Worm (Caenorhabditis elegans) whole organism, early embryonic: ENCODE data around the gene gpa-4.

Experiments
- ama-1 ChIP-seq: fragments of 150-350 bp; optimal IDR thresholded peaks from 2 replicates; lab custom pipeline; 2014
- ceh-13 ChIP-seq: fragments of 200-800 bp; sonication (Bioruptor generic); optimal IDR thresholded peaks from 2 replicates; lab custom pipeline; 2018; ENCODE audit warnings: mild to moderate bottlenecking, missing genetic modification characterization, missing compliant biosample characterization
- ceh-36 ChIP-seq: sonication (generic microtip); optimal IDR thresholded peaks from 2 replicates; lab custom pipeline; 2016; ENCODE audit warnings: missing genetic modification characterization, inconsistent platforms, missing compliant biosample characterization
- hmbx-1 ChIP-seq: sonication (generic microtip); optimal IDR thresholded peaks from 2 replicates; lab custom pipeline; 2016; ENCODE audit warnings: mild to moderate bottlenecking, missing genetic modification characterization, missing compliant biosample characterization
- hnd-1 ChIP-seq: sonication (generic microtip); optimal IDR thresholded peaks from 2 replicates; lab custom pipeline; 2016; ENCODE audit warnings: missing genetic modification characterization, missing compliant biosample characterization
- pes-1 ChIP-seq: fragments of 200-800 bp; sonication (Bioruptor generic); IDR thresholded peaks from 2 replicates; pipeline ENCODE4 v1.3.6; 2022; ENCODE audit warnings: missing genetic modification reagents, missing genetic modification characterization, missing compliant biosample characterization
- tra-4 ChIP-seq: sonication (generic microtip); optimal IDR thresholded peaks from 2 replicates; lab custom pipeline; 2017; ENCODE audit warnings: missing genetic modification characterization, missing compliant biosample characterization

ce11 chrIV:445377-445776 lies 43.9 kb downstream of the gpa-4 start, which contains the start of gene dpm-1:
- no peak for TF ChIP-seq tra-4
- TF ChIP-seq hmbx-1 (tag; lab: Kevin White, UChicago): no peak
- no peak for TF ChIP-seq ama-1
- no peak for TF ChIP-seq ceh-13 (GFP tag; lab: Kevin White, UChicago)
- TF ChIP-seq hnd-1 (tag; lab: Kevin White, UChicago): no peak
- TF ChIP-seq ceh-36 (tag; lab: Kevin White, UChicago): no peak
- no peak for TF ChIP-seq pes-1 (GFP tag; lab: Robert Waterston, UW)
